Fruit fly (Drosophila melanogaster) whole organism, embryonic: ENCODE measurements around the gene CG18744.

Experiments used
- Asciz ChIP-seq: fragments of 200-800 bp; sonication (Bioruptor generic); optimal IDR thresholded peaks from 2 replicates; lab custom pipeline; 2017; ENCODE audit warnings: missing biosample characterization, mild to moderate bottlenecking, missing genetic modification characterization, missing genetic modification reagents
- CG10209 ChIP-seq: fragments of 200-800 bp; sonication (Bioruptor generic); optimal IDR thresholded peaks from 3 replicates; lab custom pipeline; 2017; ENCODE audit warnings: missing biosample characterization, mild to moderate bottlenecking, missing genetic modification characterization, missing genetic modification reagents
- CG10274 ChIP-seq: fragments of 200-800 bp; sonication (Bioruptor generic); optimal IDR thresholded peaks from 3 replicates; lab custom pipeline; 2017; ENCODE audit warnings: missing biosample characterization, mild to moderate bottlenecking, missing genetic modification characterization
- CG10654 ChIP-seq: fragments of 200-800 bp; sonication (Bioruptor generic); optimal IDR thresholded peaks from 2 replicates; lab custom pipeline; 2016; ENCODE audit warnings: missing biosample characterization, missing genetic modification characterization
- CG11504 ChIP-seq: fragments of 200-800 bp; sonication (Bioruptor generic); optimal IDR thresholded peaks from 3 replicates; lab custom pipeline; 2019; ENCODE audit warnings: missing biosample characterization, mild to moderate bottlenecking, missing genetic modification characterization, moderate library complexity
- CG12391 ChIP-seq: fragments of 200-800 bp; sonication (Bioruptor generic); optimal IDR thresholded peaks from 3 replicates; lab custom pipeline; 2018; ENCODE audit warnings: missing biosample characterization, mild to moderate bottlenecking, missing genetic modification characterization, moderate library complexity
- CG12942 ChIP-seq: fragments of 200-800 bp; sonication (Bioruptor generic); optimal IDR thresholded peaks from 3 replicates; lab custom pipeline; 2016; ENCODE audit warnings: missing biosample characterization, missing genetic modification characterization
- CG13775 ChIP-seq: fragments of 200-800 bp; sonication (Bioruptor generic); optimal IDR thresholded peaks from 3 replicates; lab custom pipeline; 2017; ENCODE audit warnings: missing biosample characterization, mild to moderate bottlenecking, missing genetic modification characterization
- CG13894 ChIP-seq: fragments of 200-800 bp; sonication (Bioruptor generic); optimal IDR thresholded peaks from 3 replicates; lab custom pipeline; 2018; ENCODE audit warnings: missing biosample characterization, mild to moderate bottlenecking, missing genetic modification characterization, moderate library complexity
- CG14710 ChIP-seq: fragments of 200-800 bp; sonication (Bioruptor generic); optimal IDR thresholded peaks from 3 replicates; lab custom pipeline; 2019; ENCODE audit warnings: missing biosample characterization, mild to moderate bottlenecking, missing genetic modification characterization, moderate library complexity
- CG2678 ChIP-seq: fragments of 200-800 bp; sonication (Bioruptor generic); optimal IDR thresholded peaks from 3 replicates; lab custom pipeline; 2019; ENCODE audit warnings: missing biosample characterization, mild to moderate bottlenecking, missing genetic modification characterization, moderate library complexity
- CG30431 ChIP-seq: fragments of 200-800 bp; sonication (Bioruptor generic); optimal IDR thresholded peaks from 2 replicates; lab custom pipeline; 2017; ENCODE audit warnings: missing biosample characterization, missing genetic modification characterization
- CG3065 ChIP-seq: fragments of 200-800 bp; sonication (Bioruptor generic); optimal IDR thresholded peaks from 2 replicates; lab custom pipeline; 2016; ENCODE audit warnings: missing biosample characterization, missing genetic modification characterization
- CG31365 ChIP-seq: fragments of 200-800 bp; sonication (Bioruptor generic); optimal IDR thresholded peaks from 2 replicates; lab custom pipeline; 2018; ENCODE audit warnings: missing biosample characterization, mild to moderate bottlenecking, missing genetic modification characterization
- CG32532 ChIP-seq: fragments of 200-800 bp; sonication (Bioruptor generic); IDR thresholded peaks from 2 replicates; pipeline ENCODE4 v1.3.6; 2022; ENCODE audit warnings: missing biosample characterization, missing genetic modification characterization
- CG6654 ChIP-seq: fragments of 200-800 bp; sonication (Bioruptor generic); optimal IDR thresholded peaks from 2 replicates; lab custom pipeline; 2017; ENCODE audit warnings: missing biosample characterization, mild to moderate bottlenecking, missing genetic modification characterization
- CG7372 ChIP-seq: fragments of 200-800 bp; sonication (Bioruptor generic); IDR thresholded peaks from 2 replicates; pipeline ENCODE4 v1.3.6; 2022; ENCODE audit warnings: missing biosample characterization, missing genetic modification characterization
- CG7786 ChIP-seq: fragments of 200-800 bp; sonication (Bioruptor generic); optimal IDR thresholded peaks from 2 replicates; lab custom pipeline; 2016; ENCODE audit warnings: missing biosample characterization, missing genetic modification characterization
- CG7839 ChIP-seq: fragments of 200-800 bp; sonication (Bioruptor generic); optimal IDR thresholded peaks from 3 replicates; lab custom pipeline; 2018; ENCODE audit warnings: missing biosample characterization, mild to moderate bottlenecking, missing genetic modification characterization, moderate library complexity
- CG8478 ChIP-seq: fragments of >200 bp; optimal IDR thresholded peaks from 2 replicates; lab custom pipeline; 2018
- CG8944 ChIP-seq: fragments of 200-800 bp; sonication (Bioruptor generic); optimal IDR thresholded peaks from 3 replicates; lab custom pipeline; 2016; ENCODE audit warnings: missing biosample characterization, missing genetic modification characterization
- Dip3 ChIP-seq: fragments of 200-800 bp; sonication (Bioruptor generic); optimal IDR thresholded peaks from 3 replicates; lab custom pipeline; 2016; ENCODE audit warnings: missing biosample characterization, missing genetic modification characterization
- Drgx ChIP-seq: fragments of 200-800 bp; sonication (Bioruptor generic); IDR thresholded peaks from 2 replicates; pipeline ENCODE4 v1.3.6; 2022; ENCODE audit warnings: missing biosample characterization, missing genetic modification characterization
- E2f1 ChIP-seq: fragments of 200-800 bp; sonication (Bioruptor generic); IDR thresholded peaks from 2 replicates; pipeline ENCODE4 v1.3.6; 2022; ENCODE audit warnings: missing biosample characterization, missing genetic modification characterization
- Fer1 ChIP-seq: fragments of 200-800 bp; sonication (Bioruptor generic); optimal IDR thresholded peaks from 2 replicates; lab custom pipeline; 2017; ENCODE audit warnings: missing biosample characterization, mild to moderate bottlenecking, missing genetic modification characterization
- Hey ChIP-seq: fragments of 200-800 bp; sonication (Bioruptor generic); optimal IDR thresholded peaks from 3 replicates; lab custom pipeline; 2018; ENCODE audit warnings: missing biosample characterization, mild to moderate bottlenecking, missing genetic modification characterization
- Lhr ChIP-seq: fragments of 200-800 bp; sonication (Bioruptor generic); optimal IDR thresholded peaks from 3 replicates; lab custom pipeline; 2017; ENCODE audit warnings: mild to moderate bottlenecking, missing biosample characterization, missing genetic modification reagents, missing genetic modification characterization
- Mes4 ChIP-seq: fragments of 200-800 bp; sonication (Bioruptor generic); optimal IDR thresholded peaks from 2 replicates; lab custom pipeline; 2016; ENCODE audit warnings: missing biosample characterization, missing genetic modification characterization
- Neu2 ChIP-seq: fragments of 200-800 bp; sonication (Bioruptor generic); optimal IDR thresholded peaks from 3 replicates; lab custom pipeline; 2016; ENCODE audit warnings: missing biosample characterization, missing genetic modification characterization, borderline replicate concordance
- Nf-YB ChIP-seq: fragments of 200-800 bp; sonication (Bioruptor generic); optimal IDR thresholded peaks from 3 replicates; lab custom pipeline; 2019; ENCODE audit warnings: missing biosample characterization, mild to moderate bottlenecking, missing genetic modification characterization, moderate library complexity
- Nf-YC ChIP-seq: fragments of 200-800 bp; optimal IDR thresholded peaks from 3 replicates; lab custom pipeline; 2019; ENCODE audit warnings: missing biosample characterization, mild to moderate bottlenecking, missing genetic modification characterization, moderate library complexity
- PHDP ChIP-seq: fragments of 200-800 bp; sonication (Bioruptor generic); optimal IDR thresholded peaks from 3 replicates; lab custom pipeline; 2018; ENCODE audit warnings: missing biosample characterization, mild to moderate bottlenecking, missing genetic modification characterization, moderate library complexity
- Ravus ChIP-seq: fragments of 200-800 bp; sonication (Bioruptor generic); IDR thresholded peaks from 2 replicates; pipeline ENCODE4 v1.3.6; 2022; ENCODE audit warnings: missing biosample characterization, missing genetic modification characterization
- YL-1 ChIP-seq: fragments of 200-800 bp; sonication (Bioruptor generic); optimal IDR thresholded peaks from 3 replicates; lab custom pipeline; 2017; ENCODE audit warnings: missing biosample characterization, mild to moderate bottlenecking, missing genetic modification characterization
- amos ChIP-seq: fragments of 200-800 bp; sonication (Bioruptor generic); IDR thresholded peaks from 2 replicates; pipeline ENCODE4 v1.3.6; 2022; ENCODE audit warnings: missing biosample characterization, missing genetic modification characterization; ENCODE audit not compliant: partially characterized antibody
- br ChIP-seq: fragments of >200 bp; optimal IDR thresholded peaks from 2 replicates; lab custom pipeline; 2017
- caup ChIP-seq: fragments of 200-800 bp; sonication (Bioruptor generic); optimal IDR thresholded peaks from 3 replicates; lab custom pipeline; 2017; ENCODE audit warnings: missing biosample characterization, mild to moderate bottlenecking, missing genetic modification characterization, moderate library complexity; ENCODE audit not compliant: severe bottlenecking
- croc ChIP-seq: fragments of 200-800 bp; sonication (Bioruptor generic); conservative IDR thresholded peaks from 3 replicates; pipeline ENCODE4 v1.3.6; 2022; ENCODE audit warnings: missing biosample characterization, missing genetic modification characterization
- dati ChIP-seq: fragments of 200-800 bp; sonication (Bioruptor generic); IDR thresholded peaks from 2 replicates; pipeline ENCODE4 v1.3.6; 2022; ENCODE audit warnings: missing biosample characterization, missing genetic modification characterization
- hbn ChIP-seq: fragments of 200-800 bp; sonication (Bioruptor generic); IDR thresholded peaks from 2 replicates; pipeline ENCODE4 v1.3.6; 2022; ENCODE audit warnings: missing biosample characterization, missing genetic modification characterization; ENCODE audit not compliant: partially characterized antibody
- inv ChIP-seq: fragments of 200-800 bp; sonication (Bioruptor generic); IDR thresholded peaks from 2 replicates; pipeline ENCODE4 v1.3.6; 2022; ENCODE audit warnings: missing biosample characterization, missing genetic modification characterization; ENCODE audit not compliant: partially characterized antibody
- ken ChIP-seq: fragments of 200-800 bp; sonication (Bioruptor generic); IDR thresholded peaks from 3 replicates; pipeline ENCODE4 v1.3.6; 2022; ENCODE audit warnings: missing biosample characterization, missing genetic modification characterization
- klu ChIP-seq: fragments of 200-800 bp; sonication (Bioruptor generic); IDR thresholded peaks from 2 replicates; pipeline ENCODE4 v1.3.6; 2022; ENCODE audit warnings: missing biosample characterization, missing genetic modification characterization
- lilli ChIP-seq: fragments of 200-800 bp; sonication (Bioruptor generic); optimal IDR thresholded peaks from 3 replicates; lab custom pipeline; 2016; ENCODE audit warnings: missing biosample characterization, missing genetic modification characterization
- nmo ChIP-seq: fragments of 200-800 bp; sonication (Bioruptor generic); optimal IDR thresholded peaks from 2 replicates; lab custom pipeline; 2018; ENCODE audit warnings: missing biosample characterization, mild to moderate bottlenecking, missing genetic modification characterization, moderate library complexity
- rib ChIP-seq: fragments of 200-800 bp; sonication (Bioruptor generic); IDR thresholded peaks from 2 replicates; pipeline ENCODE4 v1.3.6; 2022; ENCODE audit warnings: missing biosample characterization, missing genetic modification characterization
- slbo ChIP-seq: fragments of 200-800 bp; sonication (Bioruptor generic); IDR thresholded peaks from 2 replicates; pipeline ENCODE4 v1.3.6; 2022; ENCODE audit warnings: missing biosample characterization, missing genetic modification characterization
- trem ChIP-seq: fragments of 200-800 bp; optimal IDR thresholded peaks from 3 replicates; lab custom pipeline; 2019; ENCODE audit warnings: missing biosample characterization, mild to moderate bottlenecking, missing genetic modification characterization, moderate library complexity
- unpg ChIP-seq: fragments of 200-800 bp; sonication (Bioruptor generic); optimal IDR thresholded peaks from 3 replicates; lab custom pipeline; 2018; ENCODE audit warnings: missing biosample characterization, mild to moderate bottlenecking, missing genetic modification characterization, moderate library complexity
- wdn ChIP-seq: fragments of 200-800 bp; sonication (Bioruptor generic); IDR thresholded peaks from 2 replicates; pipeline ENCODE4 v1.3.6; 2022; ENCODE audit warnings: missing biosample characterization, missing genetic modification characterization
- zf30C ChIP-seq: fragments of 200-800 bp; sonication (Bioruptor generic); optimal IDR thresholded peaks from 3 replicates; lab custom pipeline; 2018; ENCODE audit warnings: missing biosample characterization, mild to moderate bottlenecking, missing genetic modification characterization

Gene CG18744

DNA sequence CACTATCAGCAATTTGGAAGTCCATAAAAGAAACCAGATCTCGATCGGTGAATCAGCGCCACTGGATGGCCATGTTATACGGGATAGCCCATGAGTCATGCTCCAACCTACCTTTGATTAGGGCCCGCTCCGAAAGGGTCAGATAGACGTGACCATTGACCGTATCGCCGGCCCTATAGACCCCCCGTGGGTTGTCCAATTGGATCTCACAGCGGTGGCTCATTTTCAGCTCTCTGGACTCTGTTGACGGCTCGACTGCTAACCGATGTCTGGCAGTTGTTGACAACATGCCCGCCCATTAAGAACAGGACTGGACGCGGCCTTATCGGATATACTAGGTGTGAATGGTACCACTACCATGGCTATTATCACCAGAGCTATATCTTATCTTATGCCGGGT is at the start of gene CG18744 (continued):
- no peak for TF ChIP-seq CG30431
- no peak for TF ChIP-seq klu (GFP tag; lab: Robert Waterston, UW)
- no peak for TF ChIP-seq CG14710 (tag; lab: Kevin White, UChicago)
- no peak for TF ChIP-seq hbn (GFP tag; lab: Robert Waterston, UW)
- TF ChIP-seq CG12942 (GFP tag; lab: Kevin White, UChicago): no peak
- no peak for TF ChIP-seq Neu2 (GFP tag; lab: Kevin White, UChicago)
- TF ChIP-seq rib (GFP tag; lab: Robert Waterston, UW): no peak
- TF ChIP-seq YL-1 (GFP tag; lab: Kevin White, UChicago): no peak
- TF ChIP-seq br (lab: Kevin White, UChicago): no peak
- TF ChIP-seq CG8478 (lab: Kevin White, UChicago): no peak
- no peak for TF ChIP-seq CG6654 (GFP tag; lab: Kevin White, UChicago)
- peak; percentile 16 for TF ChIP-seq Hey (tag; lab: Kevin White, UChicago)
- TF ChIP-seq CG8944 (GFP tag; lab: Kevin White, UChicago): no peak
- no peak for TF ChIP-seq CG10654 (GFP tag; lab: Kevin White, UChicago)
- TF ChIP-seq CG7786 (GFP tag; lab: Kevin White, UChicago): no peak
- TF ChIP-seq amos (GFP tag; lab: Robert Waterston, UW): peak; percentile 14; the same call in 1 of the 2 replicates
- no peak for TF ChIP-seq CG31365
- no peak for TF ChIP-seq ken (GFP tag; lab: Robert Waterston, UW)
- no peak for TF ChIP-seq zf30C (GFP tag; lab: Kevin White, UChicago)
- TF ChIP-seq Ravus (GFP tag; lab: Robert Waterston, UW): no peak

dm6 chr3R:7821559-7821958 is 23.0 kb upstream of the CG18744 start:
- TF ChIP-seq trem (no peak), Fer1 (peak; percentile 77), CG3065 (GFP tag; lab: Kevin White, UChicago) (no peak), CG12391 (peak; percentile 24), CG2678 (peak; percentile 69), slbo (GFP tag; lab: Robert Waterston, UW) (peak; percentile 63), Dip3 (GFP tag; lab: Kevin White, UChicago) (peak; percentile 6), CG13894 (no peak), inv (GFP tag; lab: Robert Waterston, UW) (no peak), E2f1 (GFP tag; lab: Robert Waterston, UW) (0 out of 2 replicates have a peak, but pooled peaks have one; percentile 31), PHDP (tag; lab: Kevin White, UChicago) (peak; percentile 28), CG10209 (GFP tag; lab: Kevin White, UChicago) (peak; percentile 36), CG13775 (GFP tag; lab: Kevin White, UChicago) (peak; percentile 32), CG7372 (GFP tag; lab: Robert Waterston, UW) (no peak), CG32532 (GFP tag; lab: Robert Waterston, UW) (peak; percentile 49), CG11504 (tag; lab: Kevin White, UChicago) (peak; percentile 45), CG7839 (tag; lab: Kevin White, UChicago) (peak; percentile 52), Nf-YC (tag; lab: Kevin White, UChicago) (peak; percentile 39), caup (GFP tag; lab: Kevin White, UChicago) (peak; percentile 19), croc (GFP tag; lab: Robert Waterston, UW) (no peak), nmo (no peak), dati (0 out of 2 replicates have a peak, but pooled peaks have one; percentile 18), Drgx (peak; percentile 32; the same call in 1 of the 2 replicates), Asciz (GFP tag; lab: Kevin White, UChicago) (no peak), unpg (GFP tag; lab: Kevin White, UChicago) (no peak), lilli (peak; percentile 67), Mes4 (GFP tag; lab: Kevin White, UChicago) (no peak), wdn (GFP tag; lab: Robert Waterston, UW) (0 out of 2 replicates have a peak, but pooled peaks have one; percentile 25), CG10274 (GFP tag; lab: Kevin White, UChicago) (no peak), Nf-YB (GFP tag; lab: Kevin White, UChicago) (no peak), Lhr (GFP tag; lab: Kevin White, UChicago) (no peak)
